Worm (Caenorhabditis elegans): ENCODE results near the gene T10B5.10.

- TF ChIP-seq elt-3 (tag; optimal IDR thresholded peaks at IDR 0.05) (no peak), fkh-10 (GFP tag; optimal IDR thresholded peaks at IDR 0.05) (no peak), unc-39 (tag; optimal IDR thresholded peaks at IDR 0.05) (no peak), mdl-1 (tag; optimal IDR thresholded peaks at IDR 0.05) (no peak), unc-62 (GFP tag; optimal IDR thresholded peaks at IDR 0.05) (no peak), pha-4 (tag; optimal IDR thresholded peaks at IDR 0.05) (no peak), zag-1 (tag; optimal IDR thresholded peaks at IDR 0.05) (no peak), nfya-1 (tag; optimal IDR thresholded peaks at IDR 0.05; ENCODE audit: insufficient read depth) (no peak), jun-1 (tag; optimal IDR thresholded peaks at IDR 0.05) (no peak), elt-1 (tag; optimal IDR thresholded peaks at IDR 0.05) (no peak)
Measured at ce11 chrV:1878030-1878429, 22.0 kb upstream of the T10B5.10 start.
